Worm (Caenorhabditis elegans) whole organism, L4/young adult: ENCODE measurements around the gene F45H10.2.

Experiments used
- dao-5 ChIP-seq: sonication (generic microtip); optimal IDR thresholded peaks from 2 replicates; lab custom pipeline; 2016; ENCODE audit warnings: missing genotype, missing genetic modification characterization, moderate library complexity, missing compliant biosample characterization
- him-1 ChIP-seq: sonication (generic microtip); optimal IDR thresholded peaks from 2 replicates; lab custom pipeline; 2016; ENCODE audit warnings: missing genotype, missing genetic modification reagents, missing genetic modification characterization, missing compliant biosample characterization

- TF ChIP-seq dao-5 (tag; lab: Kevin White, UChicago) (no peak), him-1 (tag; lab: Kevin White, UChicago) (no peak)
Measured at ce11 chrII:13456622-13457021, 36.2 kb downstream of the F45H10.2 start.
